Fruit fly (Drosophila melanogaster) whole organism, larva: ENCODE measurements around the gene CG10702.

Source experiments
- noc ChIP-seq: fragments of 200-800 bp; sonication (Bioruptor generic); optimal IDR thresholded peaks from 3 replicates; lab custom pipeline; 2019; ENCODE audit warnings: missing biosample characterization, mild to moderate bottlenecking, missing genetic modification characterization, moderate library complexity

CG10702 gene

dm6 chr2L:19045111-19045560 lies 24.5 kb downstream of the CG10702 start, which contains the start of the genes Ttc19 and Acn:
Gene Ttc19 (minus strand): TSS chr2L:19045148.
Gene Acn (plus strand): TSS chr2L:19045355.
- TF ChIP-seq noc (tag; lab: Kevin White, UChicago) = peak; percentile 86

- no peak for TF ChIP-seq noc (tag; lab: Kevin White, UChicago)
These were observed 28.1 kb downstream of the CG10702 start, which contains the start of gene Catsup for dm6 chr2L:19041590-19041989. Gene Catsup (plus strand): TSS chr2L:19041862.

dm6 chr2L:19037455-19037854 lies 32.2 kb downstream of the CG10702 start:
- no peak for TF ChIP-seq noc (tag; lab: Kevin White, UChicago)

- no peak for TF ChIP-seq noc (tag; lab: Kevin White, UChicago)
These were observed 32.6 kb downstream of the CG10702 start for dm6 chr2L:19037011-19037410.

- peak; percentile 72 for TF ChIP-seq noc (tag; lab: Kevin White, UChicago)
These were observed 33.4 kb downstream of the CG10702 start for dm6 chr2L:19036105-19036714.

dm6 chr2L:19035013-19035412 lies 34.6 kb downstream of the CG10702 start:
- no peak for TF ChIP-seq noc (tag; lab: Kevin White, UChicago)

- TF ChIP-seq noc (tag; lab: Kevin White, UChicago) = no peak
These were observed 35.3 kb downstream of the CG10702 start, which contains the start of the genes mib2 and CG31800 for dm6 chr2L:19034213-19034929. Gene mib2 (plus strand): TSS chr2L:19034444. Gene CG31800 (minus strand): TSS chr2L:19034576.

dm6 chr2L:19033288-19033687 lies 36.4 kb downstream of the CG10702 start, which contains the start of gene hook:
Gene hook (minus strand): TSS chr2L:19033498.
- no peak for TF ChIP-seq noc (tag; lab: Kevin White, UChicago)

dm6 chr2L:19027246-19027886 lies 42.3 kb downstream of the CG10702 start, which contains the start of gene Sidpn:
Gene Sidpn (plus strand): TSS chr2L:19027710.
- TF ChIP-seq noc (tag; lab: Kevin White, UChicago) = no peak

dm6 chr2L:19026491-19027197 lies 43.0 kb downstream of the CG10702 start:
- peak; percentile 45 for TF ChIP-seq noc (tag; lab: Kevin White, UChicago)

- no peak for TF ChIP-seq noc (tag; lab: Kevin White, UChicago)
These were observed 44.9 kb downstream of the CG10702 start for dm6 chr2L:19024744-19025059.

dm6 chr2L:19023972-19024743 lies 45.5 kb downstream of the CG10702 start:
- peak; percentile 50 for TF ChIP-seq noc (tag; lab: Kevin White, UChicago)

- no peak for TF ChIP-seq noc (tag; lab: Kevin White, UChicago)
These were observed 47.5 kb downstream of the CG10702 start, which contains the start of gene CG15172 for dm6 chr2L:19022221-19022516. Gene CG15172 (plus strand): TSS chr2L:19022417.

- TF ChIP-seq noc (tag; lab: Kevin White, UChicago) = peak; percentile 51
These were observed 48.1 kb downstream of the CG10702 start for dm6 chr2L:19021278-19022220.
